Worm (Caenorhabditis elegans): ENCODE results near the gene asp-18.

- TF ChIP-seq nhr-23 (tag; optimal IDR thresholded peaks at IDR 0.05) (no peak), ztf-11 (tag; optimal IDR thresholded peaks at IDR 0.05) (no peak), jun-1 (tag; optimal IDR thresholded peaks at IDR 0.05) (no peak)
These were observed 19.0 kb upstream of the asp-18 start, which contains the start of the genes F11D11.21 and F11D11.12 for ce11 chrV:18750445-18750844.

Measured in whole organism, L3 larva.